Fruit fly (Drosophila melanogaster) whole organism, adult: ENCODE measurements around the gene CG15577.
"Not testable (repeated sequence)": the region's sequence is repeated elsewhere in the genome, so short reads cannot be mapped to it uniquely, and the experiment has no call there.

ENCODE experiments used
- CG11617 ChIP-seq: fragments of 200-800 bp; sonication (Bioruptor generic); optimal IDR thresholded peaks from 2 replicates; lab custom pipeline; 2017; ENCODE audit warnings: mild to moderate bottlenecking, missing biosample characterization, missing genetic modification reagents, missing genetic modification characterization
- CG12768 ChIP-seq: fragments of 200-800 bp; sonication (Bioruptor generic); optimal IDR thresholded peaks from 2 replicates; lab custom pipeline; 2017; ENCODE audit warnings: missing biosample characterization, missing genetic modification characterization, mild to moderate bottlenecking, moderate library complexity, missing genetic modification reagents
- CG14711 ChIP-seq: fragments of 200-800 bp; sonication (Bioruptor generic); optimal IDR thresholded peaks from 2 replicates; lab custom pipeline; 2018; ENCODE audit warnings: missing biosample characterization, mild to moderate bottlenecking, missing genetic modification characterization, moderate library complexity
- CG1620 ChIP-seq: fragments of 200-800 bp; sonication (Bioruptor generic); optimal IDR thresholded peaks from 2 replicates; lab custom pipeline; 2016; ENCODE audit warnings: missing biosample characterization, missing genetic modification characterization
- CG33017 ChIP-seq: fragments of 200-800 bp; sonication (Bioruptor generic); optimal IDR thresholded peaks from 2 replicates; lab custom pipeline; 2018; ENCODE audit warnings: missing biosample characterization, mild to moderate bottlenecking, missing genetic modification characterization, moderate library complexity
- CG5204 ChIP-seq: fragments of 200-800 bp; sonication (Bioruptor generic); optimal IDR thresholded peaks from 2 replicates; lab custom pipeline; 2016; ENCODE audit warnings: missing biosample characterization, missing genetic modification characterization
- CG7045 ChIP-seq: fragments of 200-800 bp; sonication (Bioruptor generic); optimal IDR thresholded peaks from 2 replicates; lab custom pipeline; 2017; ENCODE audit warnings: missing biosample characterization, mild to moderate bottlenecking, missing genetic modification characterization
- CG7101 ChIP-seq: fragments of 200-800 bp; sonication (Bioruptor generic); optimal IDR thresholded peaks from 2 replicates; lab custom pipeline; 2018; ENCODE audit warnings: missing biosample characterization, mild to moderate bottlenecking, missing genetic modification characterization, moderate library complexity
- Clk ChIP-seq: fragments of 200-800 bp; sonication (Bioruptor generic); optimal IDR thresholded peaks from 2 replicates; lab custom pipeline; 2017; ENCODE audit warnings: missing biosample characterization, missing genetic modification characterization
- Crg-1 ChIP-seq: fragments of 200-800 bp; sonication (Bioruptor generic); optimal IDR thresholded peaks from 2 replicates; lab custom pipeline; 2016; ENCODE audit warnings: missing biosample characterization, missing genetic modification characterization
- Hr96 ChIP-seq: fragments of 200-800 bp; sonication (Bioruptor generic); optimal IDR thresholded peaks from 2 replicates; lab custom pipeline; 2016; ENCODE audit warnings: missing biosample characterization, missing genetic modification characterization
- Mnt ChIP-seq: fragments of 200-800 bp; sonication (Bioruptor generic); optimal IDR thresholded peaks from 2 replicates; lab custom pipeline; 2016; ENCODE audit warnings: missing biosample characterization, mild to moderate bottlenecking, missing genetic modification characterization
- bab1 ChIP-seq: fragments of 200-800 bp; sonication (Bioruptor generic); optimal IDR thresholded peaks from 3 replicates; lab custom pipeline; 2019; ENCODE audit warnings: missing biosample characterization, mild to moderate bottlenecking, missing genetic modification characterization, moderate library complexity
- cic ChIP-seq: fragments of 200-800 bp; sonication (Bioruptor generic); optimal IDR thresholded peaks from 2 replicates; lab custom pipeline; 2017; ENCODE audit warnings: missing biosample characterization, mild to moderate bottlenecking, missing genetic modification characterization, moderate library complexity
- cnc ChIP-seq, 2 experiments: fragments of >200 bp; optimal IDR thresholded peaks; 2 replicates each; lab custom pipeline; 2017
- kay ChIP-seq: fragments of 200-800 bp; sonication (Bioruptor generic); peaks from one replicate; lab custom pipeline; 2016; ENCODE audit warnings: missing biosample characterization, missing genetic modification characterization, borderline replicate concordance
- ovo ChIP-seq: fragments of 200-800 bp; sonication (Bioruptor generic); optimal IDR thresholded peaks from 2 replicates; lab custom pipeline; 2016; ENCODE audit warnings: missing biosample characterization, missing genetic modification characterization
- pad ChIP-seq: fragments of 200-800 bp; sonication (Bioruptor generic); optimal IDR thresholded peaks from 3 replicates; lab custom pipeline; 2017; ENCODE audit warnings: missing biosample characterization, missing genetic modification characterization, mild to moderate bottlenecking, moderate library complexity, missing genetic modification reagents
- tj ChIP-seq: fragments of 200-800 bp; sonication (Bioruptor generic); optimal IDR thresholded peaks from 3 replicates; lab custom pipeline; 2017; ENCODE audit warnings: missing biosample characterization, mild to moderate bottlenecking, missing genetic modification characterization, moderate library complexity
- toe ChIP-seq: fragments of 200-800 bp; sonication (Bioruptor generic); optimal IDR thresholded peaks from 2 replicates; lab custom pipeline; 2016; ENCODE audit warnings: missing biosample characterization, missing genetic modification characterization

CG15577 gene

DNA sequence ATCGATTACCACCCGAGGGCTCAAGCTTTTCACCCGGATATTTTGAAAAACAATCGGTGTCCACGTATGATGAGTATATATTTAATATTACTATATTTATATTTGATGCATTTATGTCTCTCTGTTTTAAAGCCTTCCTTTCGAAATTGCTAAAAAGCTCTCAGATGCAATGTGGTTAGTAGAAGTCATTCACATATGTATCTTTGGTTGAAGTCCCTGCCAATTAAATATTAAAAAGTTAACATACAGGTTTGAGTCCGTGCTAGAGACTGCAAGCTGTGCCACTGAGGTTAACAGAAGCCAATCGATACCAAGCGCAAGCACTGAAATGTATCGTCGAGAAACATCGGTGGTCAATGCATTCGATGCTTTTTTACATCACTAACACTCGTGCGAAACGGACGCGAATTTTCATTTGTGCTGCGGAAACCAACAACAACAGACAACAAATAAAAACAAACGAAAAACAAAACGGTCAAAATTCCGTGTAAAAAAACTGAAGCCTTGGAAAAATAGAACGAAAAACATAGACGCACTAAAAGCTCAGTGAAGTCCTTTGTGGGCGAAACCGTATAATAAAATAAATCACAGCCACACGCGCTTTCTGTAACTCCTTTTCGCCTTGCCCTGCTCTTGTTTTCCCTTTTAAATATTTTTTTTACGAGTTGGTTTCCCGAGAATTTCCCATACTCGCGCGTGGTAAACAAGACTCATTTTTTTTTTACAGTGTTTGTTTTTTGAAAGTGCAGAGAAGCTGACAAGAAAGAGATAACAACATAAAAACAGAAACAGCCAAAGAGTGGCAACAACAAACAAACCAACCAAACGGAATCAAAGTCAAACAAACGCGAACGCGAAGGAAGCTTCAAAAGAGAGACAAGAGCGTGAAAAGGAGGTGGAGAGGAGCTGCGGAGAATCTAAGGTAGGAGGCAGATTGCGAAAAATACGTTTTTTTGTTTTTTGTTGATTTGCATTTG, 45.7 kb upstream of the CG15577 start, which contains the start of gene norpA:
Gene norpA (plus strand): TSS at position 393 of the 977 bp plus-strand sequence.
- TF ChIP-seq CG5204 (GFP tag; lab: Kevin White, UChicago) (no peak), CG7101 (peak; percentile 36), Mnt (GFP tag; lab: Kevin White, UChicago) (peak; percentile 66), CG33017 (tag; lab: Kevin White, UChicago) (no peak), bab1 (GFP tag; lab: Kevin White, UChicago) (peak; percentile 43), pad (GFP tag; lab: Kevin White, UChicago) (no peak), Hr96 (GFP tag; lab: Kevin White, UChicago) (no peak), CG12768 (GFP tag; lab: Kevin White, UChicago) (no peak), cic (GFP tag; lab: Kevin White, UChicago) (no peak), cnc (optimal IDR thresholded peaks at IDR 0.05; lab: Kevin White, UChicago) (no peak), Clk (GFP tag; lab: Kevin White, UChicago) (no peak), toe (GFP tag; lab: Kevin White, UChicago) (no peak), CG14711 (no peak), tj (GFP tag; lab: Kevin White, UChicago) (no peak), CG1620 (no peak), kay (GFP tag; lab: Kevin White, UChicago) (no peak), CG11617 (GFP tag; lab: Kevin White, UChicago) (peak; percentile 40), ovo (GFP tag; lab: Kevin White, UChicago) (no peak), Crg-1 (GFP tag; lab: Kevin White, UChicago) (no peak), CG7045 (GFP tag; lab: Kevin White, UChicago) (no peak)

- TF ChIP-seq CG5204 (GFP tag; lab: Kevin White, UChicago) (no peak), Clk (GFP tag; lab: Kevin White, UChicago) (no peak)
Observed at dm6 chrX:4322131-4322233, 45.2 kb upstream of the CG15577 start, which contains the start of gene mRpL33. TSS of gene mRpL33 (minus strand) at chrX:4322231.

- TF ChIP-seq Mnt (GFP tag; lab: Kevin White, UChicago) = peak; percentile 67
Observed at dm6 chrX:4319240-4319639, 42.4 kb upstream of the CG15577 start, which contains the start of gene NO66. TSS of gene NO66 (plus strand) at chrX:4319438.

DNA sequence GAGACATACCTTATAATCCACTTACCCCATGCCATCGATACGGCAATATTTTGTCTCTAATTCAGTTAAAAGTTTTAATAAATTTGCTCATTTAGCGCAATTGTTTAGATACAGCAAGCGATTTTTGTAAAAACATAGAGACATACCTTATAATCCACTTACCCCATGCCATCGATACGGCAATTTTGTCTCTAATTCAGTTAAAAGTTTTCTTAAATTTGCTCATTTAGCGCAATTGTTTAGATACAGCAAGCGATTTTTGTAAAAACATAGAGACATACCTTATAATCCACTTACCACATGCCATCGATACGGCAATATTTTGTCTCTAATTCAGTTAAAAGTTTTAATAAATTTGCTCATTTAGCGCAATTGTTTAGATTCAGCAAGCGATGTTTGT, 41.9 kb upstream of the CG15577 start, which contains the start of gene mei-9:
Gene mei-9 (minus strand): TSS at position 101 of the 400 bp plus-strand sequence.
- not testable (repeated sequence) for TF ChIP-seq CG5204 (GFP tag; lab: Kevin White, UChicago); CG33017 (tag; lab: Kevin White, UChicago); bab1 (GFP tag; lab: Kevin White, UChicago)

- TF ChIP-seq cic (GFP tag; lab: Kevin White, UChicago) (no peak), Clk (GFP tag; lab: Kevin White, UChicago) (no peak), cnc (optimal IDR thresholded peaks at IDR 0.05; lab: Kevin White, UChicago) (no peak), kay (GFP tag; lab: Kevin White, UChicago) (no peak), CG1620 (no peak), CG7045 (GFP tag; lab: Kevin White, UChicago) (no peak), CG11617 (GFP tag; lab: Kevin White, UChicago) (no peak), ovo (GFP tag; lab: Kevin White, UChicago) (no peak), CG12768 (GFP tag; lab: Kevin White, UChicago) (no peak), bab1 (GFP tag; lab: Kevin White, UChicago) (no peak), toe (GFP tag; lab: Kevin White, UChicago) (no peak), pad (GFP tag; lab: Kevin White, UChicago) (no peak), Hr96 (GFP tag; lab: Kevin White, UChicago) (no peak), CG33017 (tag; lab: Kevin White, UChicago) (no peak), tj (GFP tag; lab: Kevin White, UChicago) (no peak)
Observed at dm6 chrX:4311699-4312098, 34.9 kb upstream of the CG15577 start, which contains the start of gene CG15579. TSS of gene CG15579 (minus strand) at chrX:4311799.

DNA sequence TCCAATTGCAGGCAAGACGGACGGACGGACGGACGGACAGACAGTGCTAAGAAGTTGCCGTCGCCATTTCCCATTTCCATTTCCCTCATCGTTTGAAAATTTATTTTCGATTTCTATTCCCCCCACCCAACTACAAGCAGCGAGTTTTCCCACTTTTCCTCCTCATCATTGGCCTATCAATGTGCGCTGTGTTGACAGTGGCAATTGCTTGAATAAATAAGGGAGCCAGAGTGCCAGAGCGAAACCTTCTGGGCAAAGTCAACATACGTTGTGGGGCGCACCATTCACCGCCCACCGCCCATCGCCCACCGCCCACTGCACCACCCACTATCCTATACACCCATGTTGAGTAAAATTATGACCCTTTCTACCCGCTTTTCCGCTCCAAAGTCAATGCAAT, 29.2 kb upstream of the CG15577 start:
- no peak for TF ChIP-seq CG12768 (GFP tag; lab: Kevin White, UChicago)
- no peak for TF ChIP-seq CG7045 (GFP tag; lab: Kevin White, UChicago)
- no peak for TF ChIP-seq Hr96 (GFP tag; lab: Kevin White, UChicago)
- TF ChIP-seq CG11617 (GFP tag; lab: Kevin White, UChicago) = no peak
- no peak for TF ChIP-seq CG33017 (tag; lab: Kevin White, UChicago)
- TF ChIP-seq pad (GFP tag; lab: Kevin White, UChicago) = no peak
- no peak for TF ChIP-seq kay (GFP tag; lab: Kevin White, UChicago)
- no peak for TF ChIP-seq Mnt (GFP tag; lab: Kevin White, UChicago)
- TF ChIP-seq ovo (GFP tag; lab: Kevin White, UChicago) = no peak
- no peak for TF ChIP-seq Crg-1 (GFP tag; lab: Kevin White, UChicago)
- no peak for TF ChIP-seq CG7101
- TF ChIP-seq cic (GFP tag; lab: Kevin White, UChicago) = no peak
- TF ChIP-seq CG14711 = no peak
